Worm (Caenorhabditis elegans): Measurements from ENCODE around the gene C34H4.1.

- TF ChIP-seq pha-4 (tag; optimal IDR thresholded peaks at IDR 0.05) (no peak), lin-13 (tag; optimal IDR thresholded peaks at IDR 0.05) (no peak)
Measured at ce11 chrIV:1559931-1560330, 4.6 kb downstream of the C34H4.1 start, which contains the start of gene Y41D4B.17.

All from whole organism, mixed stage, embryonic.